Worm (Caenorhabditis elegans): ENCODE measurements around the gene rsa-2.

DNA sequence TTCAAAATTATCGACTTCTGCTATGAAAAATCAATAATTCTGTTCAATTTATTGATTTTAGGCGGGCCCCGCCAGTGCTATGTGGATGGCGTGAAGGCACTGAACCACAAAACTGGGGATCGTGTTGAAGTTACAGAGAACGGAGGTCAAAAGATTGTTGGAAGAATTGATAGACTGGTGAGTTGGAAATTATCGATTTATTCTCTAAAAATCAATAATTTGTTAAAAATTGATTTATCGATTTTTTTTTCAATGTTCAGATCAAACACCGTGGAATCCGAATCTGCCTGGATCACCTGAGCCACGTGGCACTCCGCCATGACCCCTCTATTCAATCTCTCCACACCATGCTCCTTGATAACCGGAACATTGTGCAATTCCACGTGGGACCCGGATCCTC is 6.9 kb downstream of the rsa-2 start:
- TF ChIP-seq ceh-30 (tag; optimal IDR thresholded peaks at IDR 0.05) (no peak), ref-2 (tag; optimal IDR thresholded peaks at IDR 0.05) (no peak), tbx-2 (tag; optimal IDR thresholded peaks at IDR 0.05) (no peak), ceh-18 (tag; optimal IDR thresholded peaks at IDR 0.05) (no peak), C38D4.7 (GFP tag; optimal IDR thresholded peaks at IDR 0.05) (no peak), ama-1 (optimal IDR thresholded peaks at IDR 0.05) (no peak), hlh-30 (tag; optimal IDR thresholded peaks at IDR 0.05; ENCODE audit: insufficient read depth) (no peak), dve-1 (tag; optimal IDR thresholded peaks at IDR 0.05) (no peak)

All from whole organism, late embryonic.